Worm (Caenorhabditis elegans): Measurements from ENCODE around the gene snn-1.

snn-1 gene

ce11 chrIV:1824065-1824531 is 9.2 kb upstream of the snn-1 start, which contains the start of gene cmk-1 (continued):
- TF ChIP-seq F52B5.7 (tag; optimal IDR thresholded peaks at IDR 0.05) (no peak), C06A6.2 (GFP tag; conservative IDR thresholded peaks at IDR 0.05) (no peak), F55B11.4 (tag; optimal IDR thresholded peaks at IDR 0.05; ENCODE audit: borderline replicate concordance, insufficient read depth) (no peak), ZK185.1 (tag; optimal IDR thresholded peaks at IDR 0.05; ENCODE audit: poor library complexity, severe bottlenecking) (no peak), madf-6 (GFP tag; IDR thresholded peaks at IDR 0.05) (no peak), snpc-1.3 (tag; optimal IDR thresholded peaks at IDR 0.05; ENCODE audit: insufficient read depth) (no peak), zfh-2 (GFP tag; conservative IDR thresholded peaks at IDR 0.05) (peak; percentile 96), Y79H2A.3 (GFP tag; conservative IDR thresholded peaks at IDR 0.05) (no peak), madf-3 (GFP tag; IDR thresholded peaks at IDR 0.05) (no peak), ceh-27 (GFP tag; optimal IDR thresholded peaks at IDR 0.05) (peak; percentile 51), Y95B8A.8 (GFP tag; IDR thresholded peaks at IDR 0.05) (no peak), nhr-120 (GFP tag; IDR thresholded peaks at IDR 0.05) (no peak), nhr-179 (tag; optimal IDR thresholded peaks at IDR 0.05) (no peak), attf-5 (GFP tag; optimal IDR thresholded peaks at IDR 0.05) (no peak), mxl-1 (tag; optimal IDR thresholded peaks at IDR 0.05) (no peak), B0019.2 (GFP tag; conservative IDR thresholded peaks at IDR 0.05) (no peak), Y53F4B.3 (GFP tag; IDR thresholded peaks at IDR 0.05) (no peak), snpc-4 (GFP tag; optimal IDR thresholded peaks at IDR 0.05) (no peak), snpc-4 (tag; optimal IDR thresholded peaks at IDR 0.05) (peak in 1 of 4 experiments; percentile 17), egrh-3 (GFP tag; IDR thresholded peaks at IDR 0.05) (peak; percentile 31), F57C9.4 (tag; optimal IDR thresholded peaks at IDR 0.05) (no peak), bed-2 (GFP tag; IDR thresholded peaks at IDR 0.05) (no peak), B0336.3 (GFP tag; IDR thresholded peaks at IDR 0.05) (peak; percentile 15; the same call in 1 of the 2 replicates), lin-40 (tag; optimal IDR thresholded peaks at IDR 0.05) (peak; percentile 34), aptf-2 (GFP tag; conservative IDR thresholded peaks at IDR 0.05) (no peak), attf-3 (GFP tag; conservative IDR thresholded peaks at IDR 0.05) (no peak), let-526 (GFP tag; IDR thresholded peaks at IDR 0.05) (no peak), sdz-38 (tag; optimal IDR thresholded peaks at IDR 0.05) (no peak), dox-1 (GFP tag; IDR thresholded peaks at IDR 0.05) (0 out of 2 replicates have a peak, but pooled peaks have one; percentile 10), pha-4 (tag; optimal IDR thresholded peaks at IDR 0.05) (no peak), ceh-58 (GFP tag; IDR thresholded peaks at IDR 0.05) (no peak), unc-62 (GFP tag; optimal IDR thresholded peaks at IDR 0.05) (no peak), pbrm-1 (GFP tag; IDR thresholded peaks at IDR 0.05) (no peak), rcor-1 (GFP tag; IDR thresholded peaks at IDR 0.05) (0 out of 2 replicates have a peak, but pooled peaks have one; percentile 7), lin-54 (GFP tag; optimal IDR thresholded peaks at IDR 0.05) (no peak), K12H6.12 (tag; optimal IDR thresholded peaks at IDR 0.05) (peak; percentile 69), D2030.7 (GFP tag; IDR thresholded peaks at IDR 0.05) (no peak), dpl-1 (GFP tag; optimal IDR thresholded peaks at IDR 0.05) (no peak)

- TF ChIP-seq ZK185.1 (tag; optimal IDR thresholded peaks at IDR 0.05; ENCODE audit: poor library complexity, severe bottlenecking) = no peak
- TF ChIP-seq ets-4 (GFP tag; optimal IDR thresholded peaks at IDR 0.05) = no peak
- TF ChIP-seq cebp-2 (GFP tag; IDR thresholded peaks at IDR 0.05) = no peak
- no peak for TF ChIP-seq Y53G8AR.9 (GFP tag; conservative IDR thresholded peaks at IDR 0.05)
- no peak for TF ChIP-seq B0336.3 (GFP tag; IDR thresholded peaks at IDR 0.05)
- no peak for TF ChIP-seq nhr-120 (GFP tag; IDR thresholded peaks at IDR 0.05)
- TF ChIP-seq hlh-12 (tag; optimal IDR thresholded peaks at IDR 0.05) = no peak
- TF ChIP-seq F52B5.7 (tag; optimal IDR thresholded peaks at IDR 0.05) = no peak
- TF ChIP-seq rpc-1 (optimal IDR thresholded peaks at IDR 0.05) = no peak
- no peak for TF ChIP-seq rpc-1 (tag; optimal IDR thresholded peaks at IDR 0.05)
- no peak for TF ChIP-seq ceh-27 (GFP tag; optimal IDR thresholded peaks at IDR 0.05)
- TF ChIP-seq attf-5 (GFP tag; optimal IDR thresholded peaks at IDR 0.05) = no peak
- no peak for TF ChIP-seq sdz-38 (tag; optimal IDR thresholded peaks at IDR 0.05)
- no peak for TF ChIP-seq mcd-1 (GFP tag; IDR thresholded peaks at IDR 0.05)
These were observed 6.6 kb upstream of the snn-1 start, which contains the start of gene Y38C1BA.4 for ce11 chrIV:1821550-1821949. TSS of gene Y38C1BA.4 (plus strand) at chrIV:1821850.
